Fruit fly (Drosophila melanogaster): ENCODE measurements around the gene CG17991.

Gene CG17991

DNA sequence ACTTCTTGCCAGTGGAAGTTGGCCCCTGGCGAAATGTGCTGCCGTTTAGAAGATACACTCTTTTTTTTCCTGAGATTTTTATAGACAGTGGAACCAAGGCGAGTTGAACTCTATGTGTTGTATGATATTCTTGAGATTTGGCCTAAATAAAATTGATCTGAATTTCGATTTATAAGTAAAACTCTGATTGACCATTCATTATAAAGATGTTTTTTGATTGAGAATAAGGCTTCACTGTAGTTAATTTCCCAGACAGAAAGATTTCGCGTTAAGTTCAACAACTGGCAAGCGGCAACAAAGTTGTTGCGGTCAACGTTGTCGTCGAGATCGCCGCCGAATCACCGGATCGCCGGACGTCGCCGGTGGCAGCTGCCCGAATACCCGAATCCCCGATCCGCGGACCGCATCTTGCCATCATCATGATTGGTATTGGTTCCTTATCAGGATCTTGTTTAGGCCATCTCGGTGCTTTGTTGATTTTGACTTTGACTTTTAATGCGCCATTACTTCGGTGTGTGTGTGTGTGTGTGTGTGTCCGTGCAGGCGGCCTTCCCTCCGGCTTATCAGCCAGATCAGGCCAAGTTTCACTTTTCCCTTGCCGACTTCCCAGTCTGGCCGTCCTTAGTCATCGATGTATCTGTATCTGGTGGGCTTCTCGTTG lies 18.9 kb upstream of the CG17991 start:
- TF ChIP-seq salm (tag; optimal IDR thresholded peaks at IDR 0.05) (no peak), da (GFP tag; optimal IDR thresholded peaks at IDR 0.05) (no peak), Blimp-1 (GFP tag; optimal IDR thresholded peaks at IDR 0.05) (peak; percentile 7), tio (GFP tag; optimal IDR thresholded peaks at IDR 0.05) (no peak), grn (GFP tag; optimal IDR thresholded peaks at IDR 0.05) (peak; percentile 84), abd-A (tag; optimal IDR thresholded peaks at IDR 0.05) (no peak), stwl (tag; optimal IDR thresholded peaks at IDR 0.05) (no peak)

DNA sequence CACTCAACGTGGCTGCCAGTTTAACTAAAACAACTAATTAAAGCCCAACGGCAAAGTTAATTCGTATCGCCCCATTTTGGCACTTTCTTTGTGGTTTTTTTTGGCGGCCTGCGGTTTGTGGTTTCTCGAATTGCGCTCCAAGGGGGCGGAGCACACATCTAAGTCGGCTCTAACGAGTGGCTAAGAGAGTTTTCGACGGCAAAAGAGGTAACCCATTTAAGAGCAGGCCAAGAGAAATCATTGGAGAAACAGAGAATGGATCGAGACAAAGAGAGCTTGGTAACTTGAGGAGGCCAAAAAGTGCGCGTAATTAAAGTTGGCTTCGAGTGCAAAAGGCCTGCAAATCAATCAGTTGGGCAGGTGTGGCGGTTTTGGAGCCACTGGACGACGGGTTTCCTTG lies 18.1 kb upstream of the CG17991 start:
- TF ChIP-seq chinmo (GFP tag; IDR thresholded peaks at IDR 0.05; ENCODE audit: partially characterized antibody) (0 out of 4 replicates have a peak, but pooled peaks have one; percentile 19), CG3995 (GFP tag; optimal IDR thresholded peaks at IDR 0.05) (no peak), CG8359 (GFP tag; optimal IDR thresholded peaks at IDR 0.05; ENCODE audit: borderline replicate concordance) (no peak), Nf-YC (tag; optimal IDR thresholded peaks at IDR 0.05) (peak; percentile 69), Trl (optimal IDR thresholded peaks at IDR 0.05) (peak; percentile 49 to 60), Trl (GFP tag; optimal IDR thresholded peaks at IDR 0.05) (no peak), Usf (GFP tag; optimal IDR thresholded peaks at IDR 0.05) (no peak), CG6689 (GFP tag; IDR thresholded peaks at IDR 0.05) (no peak), Deaf1 (tag; optimal IDR thresholded peaks at IDR 0.05) (peak; percentile 19), CG6654 (GFP tag; optimal IDR thresholded peaks at IDR 0.05) (peak; percentile 65), Nf-YB (GFP tag; optimal IDR thresholded peaks at IDR 0.05) (peak; percentile 60), CG3163 (GFP tag; optimal IDR thresholded peaks at IDR 0.05) (peak; percentile 88)

DNA sequence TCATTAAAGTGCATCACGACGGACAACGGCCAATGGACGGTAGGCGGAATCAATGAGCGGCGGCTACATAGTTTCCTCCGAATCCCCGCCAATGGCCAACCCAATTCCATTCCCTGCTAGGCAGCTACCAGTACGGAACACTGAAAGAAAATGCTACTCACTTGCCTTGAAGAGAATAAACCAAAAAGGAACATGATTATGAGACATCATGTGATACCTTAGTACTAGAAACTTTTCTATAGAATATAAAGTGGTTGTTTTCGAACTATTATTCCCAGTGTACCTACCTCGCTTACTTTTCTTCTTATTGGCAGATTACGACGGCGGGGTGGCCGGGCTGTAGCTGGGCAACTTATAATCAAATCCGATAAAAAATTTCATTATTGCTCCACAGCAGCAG lies 16.3 kb upstream of the CG17991 start:
- TF ChIP-seq prd (optimal IDR thresholded peaks at IDR 0.05) (no peak), prd (GFP tag; IDR thresholded peaks at IDR 0.05) (peak; percentile 53; the same call in 1 of the 3 replicates), Med (GFP tag) (peak; percentile 32), eve (GFP tag; optimal IDR thresholded peaks at IDR 0.05) (no peak), Drgx (GFP tag; IDR thresholded peaks at IDR 0.05) (peak; percentile 43; the same call in 1 of the 2 replicates), CG6654 (GFP tag; optimal IDR thresholded peaks at IDR 0.05) (no peak), nom (GFP tag; optimal IDR thresholded peaks at IDR 0.05) (peak; percentile 42), CG8089 (GFP tag; optimal IDR thresholded peaks at IDR 0.05) (no peak), danr (GFP tag; IDR thresholded peaks at IDR 0.05) (no peak), CG2712 (tag; optimal IDR thresholded peaks at IDR 0.05) (no peak), CG30020 (tag; optimal IDR thresholded peaks at IDR 0.05) (no peak)

DNA sequence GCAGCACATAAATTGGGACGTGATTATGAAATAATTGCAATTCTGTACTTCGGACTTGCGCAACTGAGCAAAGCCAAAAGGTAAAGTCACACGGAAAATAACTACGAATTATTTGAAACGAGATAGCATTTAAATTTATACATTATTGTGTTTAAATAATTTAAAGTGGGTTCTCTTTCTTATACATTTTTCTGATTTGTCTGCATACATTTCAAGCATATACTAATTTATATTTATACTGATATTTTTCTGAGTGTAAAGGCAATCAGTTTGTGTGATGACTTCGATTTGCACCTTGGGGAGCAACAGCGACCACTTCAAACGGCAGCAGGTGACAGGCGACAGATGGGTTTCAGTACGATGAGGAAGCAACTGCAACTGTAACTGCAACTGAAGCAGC lies 15.6 kb upstream of the CG17991 start:
- TF ChIP-seq otp (GFP tag; IDR thresholded peaks at IDR 0.05): no peak
- TF ChIP-seq sens (GFP tag): peak; percentile 31

DNA sequence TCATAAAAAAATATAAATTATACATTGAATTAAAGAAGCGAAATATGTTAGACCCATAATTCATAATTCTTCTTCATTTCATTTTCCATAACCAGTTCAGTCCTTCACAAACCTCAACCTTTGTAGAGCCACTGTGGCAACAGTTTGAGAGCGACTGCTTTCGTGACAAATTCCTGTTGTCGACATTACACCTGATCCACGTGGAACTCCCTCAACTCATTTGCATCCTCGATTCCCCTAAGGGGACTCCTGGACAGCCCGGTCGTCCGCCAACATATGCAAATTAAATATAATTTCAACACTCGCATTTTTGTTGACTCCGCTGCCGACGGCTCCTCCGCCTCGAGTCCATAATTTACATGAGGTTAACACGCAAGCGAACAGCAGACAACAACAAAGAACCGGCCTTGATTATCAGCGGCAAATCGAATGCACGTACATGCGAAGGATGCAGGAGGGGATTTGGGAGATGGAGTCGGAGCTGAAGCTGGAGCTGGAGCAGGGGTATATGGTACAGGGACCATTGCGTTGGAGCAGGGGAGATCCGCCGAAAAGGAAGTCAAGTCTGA lies 14.9 kb upstream of the CG17991 start:
- TF ChIP-seq CG42726 (GFP tag; IDR thresholded peaks at IDR 0.05; ENCODE audit: partially characterized antibody) (no peak), cad (GFP tag; optimal IDR thresholded peaks at IDR 0.05) (peak; percentile 92), Ets65A (GFP tag) (peak; percentile 58), HLH4C (GFP tag; IDR thresholded peaks at IDR 0.05; ENCODE audit: partially characterized antibody) (0 out of 3 replicates have a peak, but pooled peaks have one; percentile 26), ftz-f1 (GFP tag; optimal IDR thresholded peaks at IDR 0.05) (no peak), grn (GFP tag; optimal IDR thresholded peaks at IDR 0.05) (no peak), Abd-B (GFP tag; optimal IDR thresholded peaks at IDR 0.05) (no peak), fru (optimal IDR thresholded peaks at IDR 0.05) (no peak), Med (GFP tag) (peak; percentile 29), tio (GFP tag; optimal IDR thresholded peaks at IDR 0.05) (no peak), NK7.1 (GFP tag; optimal IDR thresholded peaks at IDR 0.05) (no peak), CG13424 (tag; optimal IDR thresholded peaks at IDR 0.05) (no peak), stc (GFP tag; IDR thresholded peaks at IDR 0.05) (no peak), CG3838 (GFP tag; optimal IDR thresholded peaks at IDR 0.05) (no peak), CG6654 (GFP tag; optimal IDR thresholded peaks at IDR 0.05) (peak; percentile 97)
